Fruit fly (Drosophila melanogaster) whole organism, embryonic: ENCODE measurements around the gene CG6290.
A peak's percentile ranks its signal among the peaks of the same experiment; 100 is the strongest.

Experiments
- Adf1 ChIP-seq: fragments of 200-800 bp; sonication (Bioruptor generic); IDR thresholded peaks from 2 replicates; pipeline ENCODE4 v1.3.6; 2022; ENCODE audit warnings: missing biosample characterization, missing genetic modification characterization
- Asciz ChIP-seq: fragments of 200-800 bp; sonication (Bioruptor generic); optimal IDR thresholded peaks from 2 replicates; lab custom pipeline; 2017; ENCODE audit warnings: missing biosample characterization, mild to moderate bottlenecking, missing genetic modification characterization, missing genetic modification reagents
- Bteb2 ChIP-seq: fragments of 200-800 bp; sonication (Bioruptor generic); optimal IDR thresholded peaks from 2 replicates; lab custom pipeline; 2016; ENCODE audit warnings: missing biosample characterization, missing genetic modification characterization
- CG10565 ChIP-seq: fragments of 200-800 bp; sonication (Bioruptor generic); optimal IDR thresholded peaks from 3 replicates; lab custom pipeline; 2016; ENCODE audit warnings: missing biosample characterization, mild to moderate bottlenecking, missing genetic modification characterization
- CG11247 ChIP-seq: fragments of 200-800 bp; sonication (Bioruptor generic); IDR thresholded peaks from 2 replicates; pipeline ENCODE4 v1.3.6; 2022; ENCODE audit warnings: missing biosample characterization, missing genetic modification characterization
- CG11456 ChIP-seq: fragments of 200-800 bp; sonication (Bioruptor generic); IDR thresholded peaks from 3 replicates; pipeline ENCODE4 v1.3.6; 2022; ENCODE audit warnings: missing biosample characterization, missing genetic modification characterization
- CG12391 ChIP-seq: fragments of 200-800 bp; sonication (Bioruptor generic); optimal IDR thresholded peaks from 3 replicates; lab custom pipeline; 2018; ENCODE audit warnings: missing biosample characterization, mild to moderate bottlenecking, missing genetic modification characterization, moderate library complexity
- CG12659 ChIP-seq: fragments of 200-800 bp; sonication (Bioruptor generic); optimal IDR thresholded peaks from 3 replicates; lab custom pipeline; 2017; ENCODE audit warnings: mild to moderate bottlenecking, missing biosample characterization, missing genetic modification reagents, missing genetic modification characterization
- CG12744 ChIP-seq: fragments of 200-800 bp; sonication (Bioruptor generic); optimal IDR thresholded peaks from 2 replicates; lab custom pipeline; 2016; ENCODE audit warnings: missing biosample characterization, missing genetic modification characterization
- CG13296 ChIP-seq: fragments of 200-800 bp; sonication (Bioruptor generic); optimal IDR thresholded peaks from 3 replicates; lab custom pipeline; 2018; ENCODE audit warnings: missing biosample characterization, mild to moderate bottlenecking, missing genetic modification characterization
- CG14710 ChIP-seq: fragments of 200-800 bp; sonication (Bioruptor generic); optimal IDR thresholded peaks from 3 replicates; lab custom pipeline; 2019; ENCODE audit warnings: missing biosample characterization, mild to moderate bottlenecking, missing genetic modification characterization, moderate library complexity
- CG1603 ChIP-seq: fragments of 200-800 bp; sonication (Bioruptor generic); optimal IDR thresholded peaks from 2 replicates; lab custom pipeline; 2019; ENCODE audit warnings: missing biosample characterization, mild to moderate bottlenecking, missing genetic modification characterization, moderate library complexity
- CG16779 ChIP-seq: fragments of 200-800 bp; sonication (Bioruptor generic); IDR thresholded peaks from 2 replicates; pipeline ENCODE4 v1.3.6; 2022; ENCODE audit warnings: missing biosample characterization, missing genetic modification characterization
- CG17328 ChIP-seq: fragments of 200-800 bp; sonication (Bioruptor generic); IDR thresholded peaks from 2 replicates; pipeline ENCODE4 v1.3.6; 2022; ENCODE audit warnings: missing biosample characterization, missing genetic modification characterization
- CG17361 ChIP-seq: fragments of 200-800 bp; sonication (Bioruptor generic); IDR thresholded peaks from 3 replicates; pipeline ENCODE4 v1.3.6; 2022; ENCODE audit warnings: missing biosample characterization, missing genetic modification characterization
- CG18011 ChIP-seq: fragments of 200-800 bp; sonication (Bioruptor generic); optimal IDR thresholded peaks from 2 replicates; lab custom pipeline; 2017; ENCODE audit warnings: missing biosample characterization, missing genetic modification characterization, mild to moderate bottlenecking, moderate library complexity, missing genotype
- CG2120 ChIP-seq: fragments of 200-800 bp; sonication (Bioruptor generic); optimal IDR thresholded peaks from 3 replicates; lab custom pipeline; 2016; ENCODE audit warnings: missing biosample characterization, missing genetic modification characterization
- CG3847 ChIP-seq: fragments of 200-800 bp; sonication (Bioruptor generic); IDR thresholded peaks from 2 replicates; pipeline ENCODE4 v1.3.6; 2022; ENCODE audit warnings: missing biosample characterization, missing genetic modification characterization
- CG4730 ChIP-seq: fragments of 200-800 bp; sonication (Bioruptor generic); IDR thresholded peaks from 2 replicates; pipeline ENCODE4 v1.3.6; 2022; ENCODE audit warnings: missing biosample characterization, missing genetic modification characterization
- CG6654 ChIP-seq: fragments of 200-800 bp; sonication (Bioruptor generic); optimal IDR thresholded peaks from 2 replicates; lab custom pipeline; 2017; ENCODE audit warnings: missing biosample characterization, mild to moderate bottlenecking, missing genetic modification characterization
- CG6765 ChIP-seq: fragments of 200-800 bp; sonication (Bioruptor generic); optimal IDR thresholded peaks from 3 replicates; lab custom pipeline; 2017; ENCODE audit warnings: missing biosample characterization, mild to moderate bottlenecking, missing genetic modification characterization
- CG7271 ChIP-seq: fragments of 200-800 bp; sonication (Bioruptor generic); optimal IDR thresholded peaks from 2 replicates; lab custom pipeline; 2018; ENCODE audit warnings: missing biosample characterization, mild to moderate bottlenecking, missing genetic modification characterization, moderate library complexity
- CG8944 ChIP-seq: fragments of 200-800 bp; sonication (Bioruptor generic); optimal IDR thresholded peaks from 3 replicates; lab custom pipeline; 2016; ENCODE audit warnings: missing biosample characterization, missing genetic modification characterization
- CG9609 ChIP-seq: fragments of 200-800 bp; sonication (Bioruptor generic); optimal IDR thresholded peaks from 3 replicates; lab custom pipeline; 2016; ENCODE audit warnings: missing biosample characterization, missing genetic modification characterization
- CHES-1-like ChIP-seq: fragments of 200-800 bp; sonication (Bioruptor generic); optimal IDR thresholded peaks from 2 replicates; lab custom pipeline; 2016; ENCODE audit warnings: missing biosample characterization, missing genetic modification characterization
- Ets97D ChIP-seq: fragments of 200-800 bp; sonication (Bioruptor generic); optimal IDR thresholded peaks from 3 replicates; lab custom pipeline; 2016; ENCODE audit warnings: missing biosample characterization, missing genetic modification characterization
- HHEX ChIP-seq: fragments of 200-800 bp; sonication (Bioruptor generic); optimal IDR thresholded peaks from 3 replicates; lab custom pipeline; 2017; ENCODE audit warnings: missing biosample characterization, mild to moderate bottlenecking, missing genetic modification characterization, missing genetic modification reagents
- HLH54F ChIP-seq: fragments of 200-800 bp; sonication (Bioruptor generic); optimal IDR thresholded peaks from 3 replicates; lab custom pipeline; 2016; ENCODE audit warnings: missing biosample characterization, missing genetic modification characterization
- Hr39 ChIP-seq: fragments of >200 bp; optimal IDR thresholded peaks from 2 replicates; lab custom pipeline; 2017
- Hr51 ChIP-seq, 2 experiments: fragments of 200-800 bp; sonication (Bioruptor generic); optimal IDR thresholded peaks; 2 replicates in 1 of 2; 3 replicates in 1 of 2; lab custom pipeline; 2016 to 2018; ENCODE audit warnings: missing biosample characterization in 2 of 2, missing genetic modification characterization in 2 of 2, mild to moderate bottlenecking in 1 of 2, moderate library complexity in 1 of 2
- MTF-1 ChIP-seq: fragments of 200-800 bp; sonication (Bioruptor generic); optimal IDR thresholded peaks from 2 replicates; lab custom pipeline; 2018; ENCODE audit warnings: missing biosample characterization, mild to moderate bottlenecking, missing genetic modification characterization, borderline replicate concordance
- Pdp1 ChIP-seq, 2 experiments: fragments of 200-800 bp; sonication (Bioruptor generic); optimal IDR thresholded peaks; 3 replicates each; lab custom pipeline; 2016; ENCODE audit warnings: missing biosample characterization in 2 of 2, missing genetic modification characterization in 2 of 2, mild to moderate bottlenecking in 1 of 2, moderate library complexity in 1 of 2
- Ptx1 ChIP-seq: fragments of 200-800 bp; sonication (Bioruptor generic); IDR thresholded peaks from 2 replicates; pipeline ENCODE4 v1.3.6; 2022; ENCODE audit warnings: missing biosample characterization, missing genetic modification characterization
- Sox100B ChIP-seq: fragments of 200-800 bp; sonication (Bioruptor generic); optimal IDR thresholded peaks from 3 replicates; lab custom pipeline; 2018; ENCODE audit warnings: missing biosample characterization, mild to moderate bottlenecking, missing genetic modification characterization
- Ssrp ChIP-seq: fragments of 200-800 bp; sonication (Bioruptor generic); optimal IDR thresholded peaks from 2 replicates; lab custom pipeline; 2018; ENCODE audit warnings: missing biosample characterization, mild to moderate bottlenecking, missing genetic modification characterization, moderate library complexity
- bcd ChIP-seq: fragments of 200-800 bp; sonication (Bioruptor generic); optimal IDR thresholded peaks from 2 replicates; lab custom pipeline; 2017; ENCODE audit warnings: missing biosample characterization, mild to moderate bottlenecking, missing genetic modification characterization
- cas ChIP-seq: fragments of 200-800 bp; sonication (Bioruptor generic); IDR thresholded peaks from 2 replicates; pipeline ENCODE4 v1.3.6; 2022; ENCODE audit warnings: missing biosample characterization, missing genetic modification characterization
- chm ChIP-seq: fragments of 200-800 bp; sonication (Bioruptor generic); IDR thresholded peaks from 2 replicates; pipeline ENCODE4 v1.3.6; 2022; ENCODE audit warnings: missing biosample characterization, missing genetic modification characterization
- emc ChIP-seq: fragments of 200-800 bp; sonication (Bioruptor generic); optimal IDR thresholded peaks from 2 replicates; lab custom pipeline; 2016; ENCODE audit warnings: missing biosample characterization, missing genetic modification characterization
- gce ChIP-seq: fragments of 200-800 bp; sonication (Bioruptor generic); IDR thresholded peaks from 3 replicates; pipeline ENCODE4 v1.3.6; 2022; ENCODE audit warnings: missing biosample characterization, missing genetic modification characterization
- klu ChIP-seq: fragments of 200-800 bp; sonication (Bioruptor generic); IDR thresholded peaks from 2 replicates; pipeline ENCODE4 v1.3.6; 2022; ENCODE audit warnings: missing biosample characterization, missing genetic modification characterization
- lola ChIP-seq, 3 experiments: fragments of >200 bp in 2 of 3; fragments of 200-800 bp in 1 of 3; sonication (Bioruptor generic) in 1 of 3; optimal IDR thresholded peaks; 2 replicates each; lab custom pipeline; 2017 to 2019; ENCODE audit warnings: missing biosample characterization in 3 of 3, missing genetic modification characterization in 3 of 3, mild to moderate bottlenecking in 1 of 3, moderate library complexity in 1 of 3
- maf-S ChIP-seq: fragments of 200-800 bp; sonication (Bioruptor generic); optimal IDR thresholded peaks from 2 replicates; lab custom pipeline; 2016; ENCODE audit warnings: missing biosample characterization, missing genetic modification characterization
- psq ChIP-seq: fragments of 200-800 bp; sonication (Bioruptor generic); optimal IDR thresholded peaks from 2 replicates; lab custom pipeline; 2017; ENCODE audit warnings: missing biosample characterization, missing genetic modification characterization
- schlank ChIP-seq: fragments of 200-800 bp; sonication (Bioruptor generic); optimal IDR thresholded peaks from 2 replicates; lab custom pipeline; 2018; ENCODE audit warnings: missing biosample characterization, mild to moderate bottlenecking, missing genetic modification characterization
- sens ChIP-seq: fragments of 200-800 bp; sonication (Bioruptor generic); peaks from one replicate; lab custom pipeline; 2016; ENCODE audit warnings: missing biosample characterization, missing genetic modification characterization
- slp2 ChIP-seq: fragments of 200-800 bp; sonication (Bioruptor generic); optimal IDR thresholded peaks from 2 replicates; lab custom pipeline; 2016; ENCODE audit warnings: missing biosample characterization, missing genetic modification characterization
- tap ChIP-seq: fragments of 200-800 bp; optimal IDR thresholded peaks from 3 replicates; lab custom pipeline; 2019; ENCODE audit warnings: missing biosample characterization, mild to moderate bottlenecking, missing genetic modification characterization, moderate library complexity
- unpg ChIP-seq: fragments of 200-800 bp; sonication (Bioruptor generic); optimal IDR thresholded peaks from 3 replicates; lab custom pipeline; 2018; ENCODE audit warnings: missing biosample characterization, mild to moderate bottlenecking, missing genetic modification characterization, moderate library complexity
- z ChIP-seq: fragments of 200-800 bp; sonication (Bioruptor generic); IDR thresholded peaks from 3 replicates; pipeline ENCODE4 v1.3.6; 2022; ENCODE audit warnings: missing biosample characterization, missing genetic modification characterization

The CG6290 gene

DNA sequence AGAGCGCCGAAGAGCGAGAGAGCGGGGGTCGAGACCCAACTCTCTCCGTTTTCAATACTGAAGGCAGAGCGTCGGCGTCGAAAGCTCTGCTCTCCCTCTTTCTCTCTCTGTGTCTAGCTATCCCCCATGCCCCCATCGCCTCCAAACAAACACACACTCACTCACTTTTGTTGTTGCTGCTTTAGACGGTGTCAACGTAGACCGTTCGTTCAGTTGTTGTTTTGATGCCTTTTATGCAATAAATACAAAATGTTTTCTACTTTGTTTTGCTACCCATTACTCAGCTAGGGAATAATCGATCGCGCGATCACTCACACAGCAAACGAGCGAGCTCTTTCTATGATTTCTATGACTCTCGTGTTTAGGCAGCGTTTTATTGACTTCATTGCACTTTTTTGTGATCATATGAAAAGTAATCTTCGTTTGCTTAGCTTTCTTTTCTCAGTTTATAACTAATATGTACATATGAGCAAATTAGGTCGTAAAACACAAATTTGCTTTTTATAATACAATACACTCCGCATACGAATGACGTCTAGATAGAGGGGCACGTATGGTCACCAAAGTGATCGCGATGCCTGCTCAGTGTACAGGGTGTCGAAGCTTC, 32.6 kb upstream of the CG6290 start (continued):
- no peak for TF ChIP-seq bcd (GFP tag; lab: Kevin White, UChicago)
- no peak for TF ChIP-seq unpg (GFP tag; lab: Kevin White, UChicago)
- no peak for TF ChIP-seq MTF-1 (GFP tag; lab: Kevin White, UChicago)
- TF ChIP-seq cas (GFP tag; lab: Robert Waterston, UW): no peak
- TF ChIP-seq Hr51 (GFP tag; optimal IDR thresholded peaks at IDR 0.05; lab: Kevin White, UChicago): peak in 1 of 2 experiments; percentile 49
- TF ChIP-seq CG18011 (GFP tag; lab: Kevin White, UChicago): no peak
- TF ChIP-seq CG6765: no peak
- no peak for TF ChIP-seq Hr39
- TF ChIP-seq slp2: peak; percentile 52
- no peak for TF ChIP-seq HHEX (GFP tag; lab: Kevin White, UChicago)
- peak; percentile 35 for TF ChIP-seq CG12659 (GFP tag; lab: Kevin White, UChicago)
- no peak for TF ChIP-seq Bteb2
- peak; percentile 11 for TF ChIP-seq CHES-1-like (GFP tag; lab: Kevin White, UChicago)
- TF ChIP-seq psq: no peak
- peak; percentile 32; the same call in 2 of the 3 replicates for TF ChIP-seq CG17361
- peak in 1 of 3 experiments; percentile 33 for TF ChIP-seq lola (GFP tag; optimal IDR thresholded peaks at IDR 0.05; lab: Kevin White, UChicago)
- TF ChIP-seq CG14710 (tag; lab: Kevin White, UChicago): peak; percentile 20
- peak in 1 of 2 experiments; percentile 97 for TF ChIP-seq Pdp1 (GFP tag; optimal IDR thresholded peaks at IDR 0.05; lab: Kevin White, UChicago)
- TF ChIP-seq Sox100B (GFP tag; lab: Kevin White, UChicago): peak; percentile 56
- no peak for TF ChIP-seq Ets97D (GFP tag; lab: Kevin White, UChicago)
- no peak for TF ChIP-seq schlank
- TF ChIP-seq gce (GFP tag; lab: Robert Waterston, UW): peak; percentile 51; the same call in 1 of the 3 replicates
- no peak for TF ChIP-seq CG11247
- TF ChIP-seq CG17328: no peak
- TF ChIP-seq CG9609 (GFP tag; lab: Kevin White, UChicago): peak; percentile 42
- no peak for TF ChIP-seq CG13296
- TF ChIP-seq tap (tag; lab: Kevin White, UChicago): no peak
- no peak for TF ChIP-seq CG10565 (GFP tag; lab: Kevin White, UChicago)
- TF ChIP-seq Ssrp: peak; percentile 31
- peak; percentile 22 for TF ChIP-seq HLH54F (GFP tag; lab: Kevin White, UChicago)
- TF ChIP-seq Adf1: peak; percentile 82; the same call in 1 of the 2 replicates
- no peak for TF ChIP-seq CG3847
- peak; percentile 6; the same call in 1 of the 2 replicates for TF ChIP-seq Ptx1
- peak; percentile 6 for TF ChIP-seq Asciz (GFP tag; lab: Kevin White, UChicago)
- TF ChIP-seq emc: peak; percentile 8
- TF ChIP-seq CG6654: peak; percentile 30
- no peak for TF ChIP-seq CG8944 (GFP tag; lab: Kevin White, UChicago)
- TF ChIP-seq CG12391 (tag; lab: Kevin White, UChicago): no peak
- no peak for TF ChIP-seq CG16779 (GFP tag; lab: Robert Waterston, UW)
- TF ChIP-seq CG12744 (GFP tag; lab: Kevin White, UChicago): no peak
- no peak for TF ChIP-seq CG11456 (GFP tag; lab: Robert Waterston, UW)
- no peak for TF ChIP-seq CG7271 (tag; lab: Kevin White, UChicago)
- TF ChIP-seq maf-S: no peak
- TF ChIP-seq chm: no peak
- peak; percentile 74 for TF ChIP-seq CG2120 (GFP tag; lab: Kevin White, UChicago)
- TF ChIP-seq sens (GFP tag; lab: Kevin White, UChicago): peak; percentile 72
- no peak for TF ChIP-seq klu (GFP tag; lab: Robert Waterston, UW)
- peak; percentile 2 for TF ChIP-seq CG1603
- peak; percentile 5; the same call in 1 of the 3 replicates for TF ChIP-seq z (GFP tag; lab: Robert Waterston, UW)
- TF ChIP-seq CG4730 (GFP tag; lab: Robert Waterston, UW): no peak
